Worm (Caenorhabditis elegans) whole organism, L4 larva: ENCODE measurements around the gene mec-17.

Source experiments
- egl-27 ChIP-seq: sonication (generic microtip); optimal IDR thresholded peaks from 3 replicates; lab custom pipeline; 2017; ENCODE audit warnings: missing biosample characterization, missing genetic modification reagents, missing genetic modification characterization
- ztf-11 ChIP-seq: fragments of 150-350 bp; optimal IDR thresholded peaks from 2 replicates; lab custom pipeline; 2014; ENCODE audit warnings: missing biosample characterization, missing genetic modification characterization

ce11 chrIV:7982024-7982576 lies 4.9 kb downstream of the mec-17 start, which contains the start of gene arf-5:
- no peak for TF ChIP-seq ztf-11 (tag; lab: Kevin White, UChicago)
- TF ChIP-seq egl-27 (tag; lab: Kevin White, UChicago): no peak
